Fruit fly (Drosophila melanogaster): ENCODE data around the gene CG32228.

CG32228 gene

DNA sequence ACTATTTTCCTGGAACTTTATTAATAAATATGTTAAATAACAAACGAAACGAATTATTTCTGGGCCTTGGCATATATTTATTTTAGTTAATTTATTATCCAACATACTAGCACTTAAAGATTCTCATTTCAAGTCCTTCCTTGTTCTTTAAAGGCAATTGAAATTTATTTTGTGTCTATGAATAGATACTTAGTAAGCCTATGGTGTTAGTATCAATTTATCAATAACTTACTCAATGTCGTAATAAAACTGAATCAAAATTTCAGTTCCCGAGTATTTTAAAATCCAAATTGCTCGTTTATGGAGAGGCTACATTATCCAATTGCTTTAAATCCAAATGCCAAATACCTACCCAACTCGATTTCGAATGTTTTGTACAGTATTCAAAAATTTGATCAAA is at the start of gene CG32228:
TSS of gene CG32228 (plus strand) at position 301 of the 400 bp plus-strand sequence.
- no peak for TF ChIP-seq CG3032 (tag; optimal IDR thresholded peaks at IDR 0.05)
- TF ChIP-seq pdm3 (GFP tag; optimal IDR thresholded peaks at IDR 0.05) = no peak
- TF ChIP-seq esn (GFP tag; optimal IDR thresholded peaks at IDR 0.05) = no peak
- TF ChIP-seq Ets96B (tag; optimal IDR thresholded peaks at IDR 0.05) = no peak
- no peak for TF ChIP-seq CG32006 (GFP tag; optimal IDR thresholded peaks at IDR 0.05)
- no peak for TF ChIP-seq salr (GFP tag; optimal IDR thresholded peaks at IDR 0.05)
- no peak for TF ChIP-seq Ets21C (GFP tag; optimal IDR thresholded peaks at IDR 0.05)
- TF ChIP-seq CG6276 (GFP tag; optimal IDR thresholded peaks at IDR 0.05) = no peak
- no peak for TF ChIP-seq CG8119 (GFP tag; IDR thresholded peaks at IDR 0.05)
- no peak for TF ChIP-seq CG8319 (GFP tag; optimal IDR thresholded peaks at IDR 0.05)
- TF ChIP-seq Sox15 (GFP tag; optimal IDR thresholded peaks at IDR 0.05) = no peak
- TF ChIP-seq Eip78C (GFP tag) = no peak
- no peak for TF ChIP-seq CG7368 (GFP tag; optimal IDR thresholded peaks at IDR 0.05)
- no peak for TF ChIP-seq CG11902 (GFP tag; optimal IDR thresholded peaks at IDR 0.05)
- no peak for TF ChIP-seq CG3919 (GFP tag; optimal IDR thresholded peaks at IDR 0.05)
- TF ChIP-seq Lpt (GFP tag; optimal IDR thresholded peaks at IDR 0.05) = no peak
- TF ChIP-seq Sox102F (GFP tag; optimal IDR thresholded peaks at IDR 0.05) = no peak
- no peak for TF ChIP-seq Hr38 (GFP tag; optimal IDR thresholded peaks at IDR 0.05)
- TF ChIP-seq CG11762 (GFP tag; optimal IDR thresholded peaks at IDR 0.05; ENCODE audit: insufficient read depth) = no peak

DNA sequence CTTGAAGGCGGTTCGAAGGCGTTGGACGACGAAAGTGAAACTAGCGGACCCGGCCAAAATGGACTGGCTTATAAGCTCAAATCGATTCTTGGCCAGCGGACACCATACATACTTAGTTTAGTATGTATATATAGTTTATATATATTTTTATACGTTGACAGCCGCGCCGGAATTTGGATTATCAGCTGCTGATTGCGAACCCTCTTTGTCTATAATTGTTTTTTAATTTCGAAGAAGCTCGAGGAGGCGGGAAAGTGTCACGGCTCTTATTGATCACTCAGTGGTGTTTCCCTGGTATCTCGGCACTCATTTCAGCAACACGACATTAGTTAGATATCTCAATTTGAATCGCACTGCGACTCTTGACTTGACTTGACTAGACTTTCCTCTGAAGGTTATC is 45.2 kb upstream of the CG32228 start, which contains the start of gene CG6933:
TSS of gene CG6933 (minus strand) at position 47 of the 400 bp plus-strand sequence.
- TF ChIP-seq Blimp-1 (GFP tag; optimal IDR thresholded peaks at IDR 0.05) (no peak), CG32006 (GFP tag; optimal IDR thresholded peaks at IDR 0.05) (no peak), salr (GFP tag; optimal IDR thresholded peaks at IDR 0.05) (no peak), CG8119 (GFP tag; IDR thresholded peaks at IDR 0.05) (no peak), fkh (GFP tag; optimal IDR thresholded peaks at IDR 0.05) (no peak), dac (GFP tag; optimal IDR thresholded peaks at IDR 0.05) (no peak), eg (GFP tag; IDR thresholded peaks at IDR 0.05) (no peak), CG4318 (GFP tag; optimal IDR thresholded peaks at IDR 0.05) (no peak), Ets96B (tag; optimal IDR thresholded peaks at IDR 0.05) (no peak), CG1621 (tag; optimal IDR thresholded peaks at IDR 0.05) (no peak), fd59A (GFP tag; optimal IDR thresholded peaks at IDR 0.05) (no peak), Eip78C (GFP tag) (no peak), esn (GFP tag; optimal IDR thresholded peaks at IDR 0.05) (no peak)

DNA sequence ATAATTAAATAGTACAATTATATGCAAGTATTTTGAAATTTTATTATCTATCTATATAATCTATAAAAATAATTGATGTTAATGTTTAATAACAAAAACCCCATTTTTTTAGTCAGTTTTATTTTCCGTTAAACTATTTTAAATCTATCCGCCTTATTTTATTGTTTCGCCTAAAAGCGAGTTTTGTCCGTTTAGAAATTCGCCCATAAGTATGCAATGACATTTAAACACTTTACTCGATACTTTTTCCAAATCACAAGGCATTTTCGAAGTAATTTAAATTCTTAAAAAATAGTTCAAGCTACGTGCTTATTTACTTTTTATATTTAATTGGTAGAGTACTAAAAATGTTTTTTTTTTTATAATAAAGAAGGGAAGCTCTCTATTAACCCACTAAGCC is 44.7 kb upstream of the CG32228 start:
- no peak for TF ChIP-seq CG1621 (tag; optimal IDR thresholded peaks at IDR 0.05)
- TF ChIP-seq CG11762 (GFP tag; optimal IDR thresholded peaks at IDR 0.05; ENCODE audit: insufficient read depth) = no peak
- TF ChIP-seq Met (GFP tag; optimal IDR thresholded peaks at IDR 0.05) = no peak
- no peak for TF ChIP-seq CG6854 (GFP tag; optimal IDR thresholded peaks at IDR 0.05)
- TF ChIP-seq cyc (GFP tag; optimal IDR thresholded peaks at IDR 0.05) = no peak
- TF ChIP-seq CG34406 (GFP tag; optimal IDR thresholded peaks at IDR 0.05) = no peak
- no peak for TF ChIP-seq lz (GFP tag; optimal IDR thresholded peaks at IDR 0.05)
- no peak for TF ChIP-seq acj6 (GFP tag; optimal IDR thresholded peaks at IDR 0.05)
- TF ChIP-seq CG11902 (GFP tag; optimal IDR thresholded peaks at IDR 0.05) = no peak
- TF ChIP-seq Sox14 (GFP tag; optimal IDR thresholded peaks at IDR 0.05) = no peak
- TF ChIP-seq salr (GFP tag; optimal IDR thresholded peaks at IDR 0.05) = no peak
- TF ChIP-seq CG8632 (GFP tag; optimal IDR thresholded peaks at IDR 0.05) = no peak
- TF ChIP-seq CG10631 (GFP tag; optimal IDR thresholded peaks at IDR 0.05) = no peak
- no peak for TF ChIP-seq OdsH (GFP tag; optimal IDR thresholded peaks at IDR 0.05)
- no peak for TF ChIP-seq CG32006 (GFP tag; optimal IDR thresholded peaks at IDR 0.05)
- TF ChIP-seq Gug (GFP tag; IDR thresholded peaks at IDR 0.05) = no peak
- no peak for TF ChIP-seq fkh (GFP tag; optimal IDR thresholded peaks at IDR 0.05)
- no peak for TF ChIP-seq CG8319 (GFP tag; optimal IDR thresholded peaks at IDR 0.05)
- no peak for TF ChIP-seq CG4318 (GFP tag; optimal IDR thresholded peaks at IDR 0.05)
- no peak for TF ChIP-seq CG3032 (tag; optimal IDR thresholded peaks at IDR 0.05)
